Worm (Caenorhabditis elegans) whole organism, late embryonic: ENCODE data around the gene F13A2.4.

Experiments
- F13H6.1 ChIP-seq: sonication (generic microtip); optimal IDR thresholded peaks from 2 replicates; lab custom pipeline; 2016; ENCODE audit warnings: missing genetic modification characterization, missing compliant biosample characterization
- ahr-1 ChIP-seq: sonication (generic microtip); optimal IDR thresholded peaks from 2 replicates; lab custom pipeline; 2016; ENCODE audit warnings: missing genetic modification characterization, missing compliant biosample characterization
- ama-1 ChIP-seq: fragments of 150-350 bp; optimal IDR thresholded peaks from 2 replicates; lab custom pipeline; 2014
- ceh-14 ChIP-seq: sonication (generic microtip); optimal IDR thresholded peaks from 2 replicates; lab custom pipeline; 2016; ENCODE audit warnings: missing genotype, missing genetic modification characterization, missing compliant biosample characterization
- ceh-24 ChIP-seq: sonication (generic microtip); optimal IDR thresholded peaks from 2 replicates; lab custom pipeline; 2016; ENCODE audit warnings: mild to moderate bottlenecking, missing genetic modification characterization, missing compliant biosample characterization
- elt-2 ChIP-seq: sonication (generic microtip); optimal IDR thresholded peaks from 2 replicates; lab custom pipeline; 2016; ENCODE audit warnings: missing genetic modification reagents, missing genetic modification characterization, missing compliant biosample characterization
- fax-1 ChIP-seq: sonication (generic microtip); optimal IDR thresholded peaks from 2 replicates; lab custom pipeline; 2016; ENCODE audit warnings: missing genotype, missing genetic modification characterization, missing compliant biosample characterization
- hlh-13 ChIP-seq: fragments of 200-800 bp; sonication (Bioruptor generic); optimal IDR thresholded peaks from 2 replicates; lab custom pipeline; 2018; ENCODE audit warnings: mild to moderate bottlenecking, missing genetic modification characterization, missing compliant biosample characterization
- nfya-1 ChIP-seq: sonication (generic microtip); optimal IDR thresholded peaks from 2 replicates; lab custom pipeline; 2017; ENCODE audit warnings: missing genetic modification characterization, mild to moderate bottlenecking, missing compliant biosample characterization, antibody characterized with exemption, moderate library complexity
- pqm-1 ChIP-seq: sonication (generic microtip); optimal IDR thresholded peaks from 2 replicates; lab custom pipeline; 2016; ENCODE audit warnings: missing genetic modification characterization, missing compliant biosample characterization
- tbx-2 ChIP-seq: sonication (generic microtip); optimal IDR thresholded peaks from 2 replicates; lab custom pipeline; 2016; ENCODE audit warnings: missing genetic modification characterization, missing compliant biosample characterization

DNA sequence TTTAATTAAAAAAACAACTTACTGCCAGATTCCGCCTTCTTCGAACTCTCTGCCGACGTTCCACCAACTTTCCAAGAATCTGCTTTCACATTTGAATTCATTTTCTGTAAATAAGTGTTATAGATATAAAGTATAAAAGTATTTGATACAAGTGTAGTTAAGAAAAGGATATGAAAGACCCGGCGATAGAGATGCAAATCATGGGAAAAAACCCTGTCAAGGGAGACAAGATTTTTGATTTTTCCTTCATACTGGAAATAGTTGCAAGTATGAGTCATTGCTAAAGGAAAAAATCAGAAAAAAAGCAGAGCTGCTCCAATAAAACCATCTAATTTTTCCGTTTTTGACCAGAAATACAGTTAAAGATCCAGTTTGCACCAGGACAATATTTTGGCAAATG lies 3.8 kb downstream of the F13A2.4 start, which contains the start of gene F13A2.3:
- TF ChIP-seq F13H6.1 (tag; lab: Kevin White, UChicago) (no peak), fax-1 (tag; lab: Kevin White, UChicago) (no peak), tbx-2 (tag; lab: Kevin White, UChicago) (no peak), ama-1 (lab: Kevin White, UChicago) (no peak), ceh-24 (tag; lab: Kevin White, UChicago) (no peak), ahr-1 (tag; lab: Kevin White, UChicago) (no peak), pqm-1 (tag; lab: Kevin White, UChicago) (no peak), hlh-13 (GFP tag; lab: Kevin White, UChicago) (no peak), elt-2 (tag; lab: Kevin White, UChicago) (no peak), ceh-14 (tag; lab: Kevin White, UChicago) (no peak), nfya-1 (no peak)
